Worm (Caenorhabditis elegans) whole organism, L1 larva: ENCODE measurements around the gene fbxc-17.
"Not testable (repeated sequence)": the region's sequence is repeated elsewhere in the genome, so short reads cannot be mapped to it uniquely, and the experiment has no call there.

Source experiments
- aha-1 ChIP-seq: fragments of 150-350 bp; optimal IDR thresholded peaks from 2 replicates; lab custom pipeline; 2014; ENCODE audit warnings: missing biosample characterization, missing genetic modification characterization
- ceh-8 ChIP-seq: fragments of 200-800 bp; sonication (Bioruptor generic); optimal IDR thresholded peaks from 2 replicates; lab custom pipeline; 2018; ENCODE audit warnings: mild to moderate bottlenecking, missing genetic modification characterization, moderate library complexity, missing compliant biosample characterization
- ceh-88 ChIP-seq: fragments of 200-800 bp; sonication (Bioruptor generic); IDR thresholded peaks from 2 replicates; pipeline ENCODE4 v1.3.6; 2022; ENCODE audit warnings: missing genetic modification characterization, missing compliant biosample characterization
- egl-13 ChIP-seq: sonication (generic microtip); optimal IDR thresholded peaks from 2 replicates; lab custom pipeline; 2016; ENCODE audit warnings: missing genotype, missing genetic modification reagents, missing genetic modification characterization, missing compliant biosample characterization
- elt-2 ChIP-seq: sonication (generic microtip); optimal IDR thresholded peaks from 2 replicates; lab custom pipeline; 2016; ENCODE audit warnings: missing genetic modification characterization, mild to moderate bottlenecking, inconsistent platforms, missing compliant biosample characterization, missing genetic modification reagents
- fkh-10 ChIP-seq: sonication (generic microtip); optimal IDR thresholded peaks from 2 replicates; lab custom pipeline; 2017; ENCODE audit warnings: missing biosample characterization, missing genetic modification reagents, missing genetic modification characterization
- fkh-4 ChIP-seq: sonication (generic microtip); optimal IDR thresholded peaks from 2 replicates; lab custom pipeline; 2016; ENCODE audit warnings: missing compliant biosample characterization, missing genetic modification characterization, borderline replicate concordance
- fkh-8 ChIP-seq: sonication (generic microtip); optimal IDR thresholded peaks from 2 replicates; lab custom pipeline; 2016; ENCODE audit warnings: mild to moderate bottlenecking, missing genetic modification characterization, missing compliant biosample characterization
- grh-1 ChIP-seq: fragments of 200-800 bp; sonication (Bioruptor generic); IDR thresholded peaks from 2 replicates; pipeline ENCODE4 v1.3.6; 2022; ENCODE audit warnings: missing genetic modification reagents, missing genetic modification characterization, missing compliant biosample characterization
- irx-1 ChIP-seq: sonication (generic microtip); optimal IDR thresholded peaks from 2 replicates; lab custom pipeline; 2016; ENCODE audit warnings: missing genetic modification characterization, missing compliant biosample characterization
- isw-1 ChIP-seq: fragments of 200-800 bp; sonication (Bioruptor generic); IDR thresholded peaks from 2 replicates; pipeline ENCODE4 v1.3.6; 2022; ENCODE audit warnings: missing genetic modification characterization, missing compliant biosample characterization
- lin-13 ChIP-seq: fragments of 150-350 bp; optimal IDR thresholded peaks from 2 replicates; lab custom pipeline; 2014; ENCODE audit warnings: missing biosample characterization, missing genetic modification reagents, missing genetic modification characterization
- mab-9 ChIP-seq: fragments of 200-800 bp; sonication (Bioruptor generic); IDR thresholded peaks from 2 replicates; pipeline ENCODE4 v1.3.6; 2022; ENCODE audit warnings: missing genetic modification reagents, missing genetic modification characterization, missing compliant biosample characterization
- mdl-1 ChIP-seq, 2 experiments: fragments of 150-350 bp; optimal IDR thresholded peaks; 2 replicates each; lab custom pipeline; 2014 to 2017; ENCODE audit warnings: missing biosample characterization in 2 of 2, missing genetic modification characterization in 2 of 2, inconsistent platforms in 1 of 2
- mef-2 ChIP-seq: fragments of 150-350 bp; optimal IDR thresholded peaks from 2 replicates; lab custom pipeline; 2014; ENCODE audit warnings: missing biosample characterization, missing genetic modification characterization
- nhr-11 ChIP-seq: fragments of 150-350 bp; optimal IDR thresholded peaks from 2 replicates; lab custom pipeline; 2014; ENCODE audit warnings: missing biosample characterization, missing genetic modification characterization
- nhr-12 ChIP-seq: sonication (generic microtip); optimal IDR thresholded peaks from 2 replicates; lab custom pipeline; 2017; ENCODE audit warnings: missing biosample characterization, missing genetic modification characterization
- nhr-76 ChIP-seq: sonication (generic microtip); optimal IDR thresholded peaks from 2 replicates; lab custom pipeline; 2017; ENCODE audit warnings: missing biosample characterization, missing genetic modification characterization
- nhr-84 ChIP-seq: sonication (generic microtip); optimal IDR thresholded peaks from 2 replicates; lab custom pipeline; 2017; ENCODE audit warnings: missing biosample characterization, missing genetic modification characterization
- nhr-85 ChIP-seq: sonication (generic microtip); peaks from one replicate; lab custom pipeline; 2016; ENCODE audit warnings: missing genetic modification characterization, inconsistent platforms, missing compliant biosample characterization
- skn-1 ChIP-seq: fragments of 150-350 bp; optimal IDR thresholded peaks from 2 replicates; lab custom pipeline; 2014; ENCODE audit warnings: missing biosample characterization, missing genetic modification characterization
- snpc-4 ChIP-seq: fragments of 150-350 bp; optimal IDR thresholded peaks from 2 replicates; lab custom pipeline; 2014; ENCODE audit warnings: missing biosample characterization, missing genetic modification characterization
- snu-23 ChIP-seq: sonication (generic microtip); optimal IDR thresholded peaks from 2 replicates; lab custom pipeline; 2016; ENCODE audit warnings: missing genetic modification characterization, missing compliant biosample characterization
- swsn-7 ChIP-seq: sonication (generic microtip); optimal IDR thresholded peaks from 2 replicates; lab custom pipeline; 2016; ENCODE audit warnings: missing genetic modification characterization, missing compliant biosample characterization
- tlp-1 ChIP-seq: fragments of 150-350 bp; optimal IDR thresholded peaks from 2 replicates; lab custom pipeline; 2014; ENCODE audit warnings: missing biosample characterization, missing genetic modification characterization
- unc-130 ChIP-seq: fragments of 150-350 bp; optimal IDR thresholded peaks from 2 replicates; lab custom pipeline; 2017; ENCODE audit warnings: missing biosample characterization, missing genetic modification characterization, inconsistent platforms
- unc-30 ChIP-seq: sonication (generic microtip); optimal IDR thresholded peaks from 2 replicates; lab custom pipeline; 2017; ENCODE audit warnings: missing biosample characterization, missing genetic modification characterization
- unc-98 ChIP-seq: fragments of 200-800 bp; sonication (Bioruptor generic); IDR thresholded peaks from 2 replicates; pipeline ENCODE4 v1.3.6; 2022; ENCODE audit warnings: missing genetic modification characterization, missing compliant biosample characterization
- xbp-1 ChIP-seq: sonication (generic microtip); optimal IDR thresholded peaks from 2 replicates; lab custom pipeline; 2016; ENCODE audit warnings: missing genetic modification characterization, missing compliant biosample characterization
- zag-1 ChIP-seq: fragments of 150-350 bp; optimal IDR thresholded peaks from 2 replicates; lab custom pipeline; 2014; ENCODE audit warnings: missing biosample characterization, missing genetic modification characterization
- zip-4 ChIP-seq: fragments of 200-800 bp; sonication (Bioruptor generic); optimal IDR thresholded peaks from 2 replicates; lab custom pipeline; 2018; ENCODE audit warnings: mild to moderate bottlenecking, missing genetic modification characterization, moderate library complexity, missing compliant biosample characterization
- ztf-11 ChIP-seq, 2 experiments: sonication (generic microtip); optimal IDR thresholded peaks; 2 replicates each; lab custom pipeline; 2016 to 2017; ENCODE audit warnings: missing genetic modification characterization in 2 of 2, missing biosample characterization in 1 of 2, missing compliant biosample characterization in 1 of 2

Gene fbxc-17

DNA sequence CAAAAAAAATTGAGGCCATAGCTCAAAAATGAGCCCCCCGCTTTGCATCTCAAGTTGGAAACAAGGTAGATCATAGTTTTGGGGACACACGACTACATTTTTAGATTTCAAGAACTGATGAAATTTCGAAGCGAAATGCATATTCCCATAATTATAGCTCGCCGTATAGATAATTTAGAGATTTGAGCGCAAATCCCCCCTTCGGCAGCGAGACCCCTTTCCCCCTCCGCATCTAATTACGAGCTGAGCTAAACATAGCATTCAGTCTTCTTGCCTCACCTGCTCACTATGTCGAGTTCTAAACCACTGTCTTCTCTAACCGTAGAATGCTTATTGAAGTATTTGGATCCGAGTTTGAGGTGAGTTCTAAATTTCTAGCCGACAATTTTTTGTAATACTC, at the start of gene fbxc-17, which contains the start of gene fbxc-15:
TSS of gene fbxc-17 (minus strand) at position 101 of the 400 bp plus-strand sequence.
TSS of gene fbxc-15 (plus strand) at position 289 of the 400 bp plus-strand sequence.
- TF ChIP-seq unc-98 (GFP tag; lab: Robert Waterston, UW), result no peak
- no peak for TF ChIP-seq snu-23 (GFP tag; lab: Kevin White, UChicago)
- no peak for TF ChIP-seq unc-130
- TF ChIP-seq nhr-12, result no peak
- TF ChIP-seq fkh-8, result no peak
- no peak for TF ChIP-seq egl-13 (tag; lab: Kevin White, UChicago)
- TF ChIP-seq xbp-1 (tag; lab: Kevin White, UChicago), result no peak
- no peak for TF ChIP-seq nhr-11 (tag; lab: Kevin White, UChicago)
- no peak for TF ChIP-seq ceh-88 (GFP tag; lab: Robert Waterston, UW)
- TF ChIP-seq mab-9, result no peak
- no peak for TF ChIP-seq unc-30

DNA sequence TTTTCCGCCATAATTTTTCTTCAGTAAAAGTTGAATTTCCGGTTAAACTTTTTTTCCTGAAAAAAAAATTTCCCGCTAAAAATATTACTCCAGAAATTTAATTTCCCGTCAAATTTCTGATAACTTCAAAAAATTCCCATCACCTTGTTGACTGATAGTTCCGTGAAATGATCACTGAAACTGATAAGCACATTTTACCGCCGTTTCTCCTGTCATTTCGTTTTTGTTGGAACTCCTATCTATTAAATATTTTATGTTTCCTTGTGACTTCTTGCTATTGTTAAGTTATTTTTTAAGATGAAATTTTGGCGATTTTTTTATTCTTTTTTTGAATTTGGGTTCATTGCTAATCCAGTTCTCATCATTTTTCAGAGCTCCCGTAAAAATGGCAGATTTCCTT, 49.6 kb upstream of the fbxc-17 start, which contains the start of gene math-34:
TSS of gene math-34 (plus strand) at position 371 of the 400 bp plus-strand sequence.
- peak; percentile 20 for TF ChIP-seq elt-2
- TF ChIP-seq fkh-4 (tag; lab: Kevin White, UChicago), result no peak
- TF ChIP-seq, all 84 proteins: peak for 1

- TF ChIP-seq unc-130 (no peak), mef-2 (tag; lab: Kevin White, UChicago) (no peak), nhr-76 (no peak), snpc-4 (tag; lab: Kevin White, UChicago) (no peak), fkh-10 (no peak), swsn-7 (tag; lab: Kevin White, UChicago) (no peak), nhr-84 (tag; lab: Kevin White, UChicago) (no peak), egl-13 (tag; lab: Kevin White, UChicago) (no peak), isw-1 (GFP tag; lab: Robert Waterston, UW) (no peak), zag-1 (tag; lab: Kevin White, UChicago) (no peak), unc-98 (GFP tag; lab: Robert Waterston, UW) (no peak), aha-1 (tag; lab: Kevin White, UChicago) (no peak)
Measured at ce11 chrII:1026670-1027069, 47.6 kb upstream of the fbxc-17 start, which contains the start of gene M01D1.12. Gene M01D1.12 (plus strand): TSS chrII:1026970.

- TF ChIP-seq lin-13 (GFP tag; lab: Kevin White, UChicago); tlp-1 (tag; lab: Kevin White, UChicago); nhr-11 (tag; lab: Kevin White, UChicago): not testable (repeated sequence)
Measured at ce11 chrII:1024684-1025083, 45.6 kb upstream of the fbxc-17 start, which contains the start of gene btb-11. Gene btb-11 (minus strand): TSS chrII:1024784.

- not testable (repeated sequence) for TF ChIP-seq grh-1 (GFP tag; lab: Robert Waterston, UW); unc-30; fkh-10
Measured at ce11 chrII:1006375-1006774, 27.3 kb upstream of the fbxc-17 start, which contains the start of gene F45D11.14. Gene F45D11.14 (minus strand): TSS chrII:1006475.

- no peak for TF ChIP-seq unc-30
- no peak for TF ChIP-seq zip-4 (GFP tag; lab: Kevin White, UChicago)
- TF ChIP-seq nhr-85 (tag; lab: Kevin White, UChicago), result no peak
- no peak for TF ChIP-seq swsn-7 (tag; lab: Kevin White, UChicago)
- no peak for TF ChIP-seq unc-130
- TF ChIP-seq grh-1 (GFP tag; lab: Robert Waterston, UW), result no peak
- TF ChIP-seq skn-1 (tag; lab: Kevin White, UChicago), result no peak
- TF ChIP-seq ceh-8, result no peak
- TF ChIP-seq irx-1 (tag; lab: Kevin White, UChicago), result no peak
- no peak for TF ChIP-seq ztf-11 (tag; optimal IDR thresholded peaks at IDR 0.05; lab: Kevin White, UChicago)
- TF ChIP-seq mdl-1 (tag; optimal IDR thresholded peaks at IDR 0.05; lab: Kevin White, UChicago), result no peak
- no peak for TF ChIP-seq ceh-88 (GFP tag; lab: Robert Waterston, UW)
Measured at ce11 chrII:1001351-1001750, 22.3 kb upstream of the fbxc-17 start, which contains the start of the genes fbxb-30 and F45D11.5. Gene fbxb-30 (minus strand): TSS chrII:1001451. Gene F45D11.5 (plus strand): TSS chrII:1001702.
